Worm (Caenorhabditis elegans): Measurements from ENCODE around the gene clec-138.

- no peak for TF ChIP-seq mdl-1 (tag; optimal IDR thresholded peaks at IDR 0.05)
- no peak for TF ChIP-seq tbx-2 (tag; optimal IDR thresholded peaks at IDR 0.05)
- no peak for TF ChIP-seq aly-2 (tag; optimal IDR thresholded peaks at IDR 0.05)
- no peak for TF ChIP-seq unc-62 (GFP tag; optimal IDR thresholded peaks at IDR 0.05)
- no peak for TF ChIP-seq nhr-90 (tag; optimal IDR thresholded peaks at IDR 0.05; ENCODE audit: poor library complexity)
- no peak for TF ChIP-seq egl-27 (tag; optimal IDR thresholded peaks at IDR 0.05)
- TF ChIP-seq hlh-4 (tag; optimal IDR thresholded peaks at IDR 0.05) = no peak
- TF ChIP-seq lin-39 (tag; optimal IDR thresholded peaks at IDR 0.05) = no peak
- no peak for TF ChIP-seq fos-1 (tag; optimal IDR thresholded peaks at IDR 0.05)
- TF ChIP-seq ztf-4 (tag; optimal IDR thresholded peaks at IDR 0.05) = no peak
- no peak for TF ChIP-seq nhr-237 (tag; optimal IDR thresholded peaks at IDR 0.05)
- no peak for TF ChIP-seq ztf-11 (tag; optimal IDR thresholded peaks at IDR 0.05)
- no peak for TF ChIP-seq skn-1 (tag; optimal IDR thresholded peaks at IDR 0.05)
- no peak for TF ChIP-seq pqm-1 (tag; optimal IDR thresholded peaks at IDR 0.05)
Measured at ce11 chrII:4638241-4638640, 18.6 kb upstream of the clec-138 start, which contains the start of gene che-10.
